Worm (Caenorhabditis elegans): ENCODE measurements around the gene T25E12.16.

- TF ChIP-seq flt-1 (GFP tag; IDR thresholded peaks at IDR 0.05) (no peak), ztf-29 (GFP tag; IDR thresholded peaks at IDR 0.05) (no peak), tab-1 (GFP tag; IDR thresholded peaks at IDR 0.05) (no peak), cog-1 (tag; optimal IDR thresholded peaks at IDR 0.05) (no peak), klf-2 (GFP tag; conservative IDR thresholded peaks at IDR 0.05) (no peak), T22C8.4 (GFP tag; IDR thresholded peaks at IDR 0.05) (no peak), ref-1 (GFP tag; conservative IDR thresholded peaks at IDR 0.05) (no peak)
These were observed 39.0 kb downstream of the T25E12.16 start, which contains the start of gene srz-101 for ce11 chrV:16694538-16694937.
